Fruit fly (Drosophila melanogaster) whole organism, pupa: ENCODE data around the gene Gal.

ENCODE experiments used
- CG12605 ChIP-seq: fragments of 200-800 bp; sonication (Bioruptor generic); IDR thresholded peaks from 2 replicates; pipeline ENCODE4 v1.3.6; 2022; ENCODE audit warnings: missing biosample characterization, missing genetic modification characterization
- CG17806 ChIP-seq: fragments of 200-800 bp; sonication (Bioruptor generic); optimal IDR thresholded peaks from 2 replicates; lab custom pipeline; 2018; ENCODE audit warnings: missing biosample characterization, mild to moderate bottlenecking, missing genetic modification characterization, moderate library complexity
- CG8301 ChIP-seq: fragments of 200-800 bp; sonication (Bioruptor generic); optimal IDR thresholded peaks from 2 replicates; lab custom pipeline; 2018; ENCODE audit warnings: missing biosample characterization, mild to moderate bottlenecking, missing genetic modification characterization
- EcR ChIP-seq: fragments of 200-800 bp; sonication (Bioruptor generic); optimal IDR thresholded peaks from 3 replicates; lab custom pipeline; 2019; ENCODE audit warnings: missing biosample characterization, missing genetic modification characterization, mild to moderate bottlenecking, moderate library complexity, missing genetic modification reagents
- Ets98B ChIP-seq: fragments of 200-800 bp; sonication (Bioruptor generic); IDR thresholded peaks from 2 replicates; pipeline ENCODE4 v1.3.6; 2022; ENCODE audit warnings: missing biosample characterization, missing genetic modification characterization
- Pif1A ChIP-seq: fragments of 200-800 bp; sonication (Bioruptor generic); optimal IDR thresholded peaks from 3 replicates; lab custom pipeline; 2016; ENCODE audit warnings: missing biosample characterization, missing genetic modification characterization
- rn ChIP-seq: fragments of 200-800 bp; sonication (Bioruptor generic); IDR thresholded peaks from 2 replicates; pipeline ENCODE4 v1.3.6; 2022; ENCODE audit warnings: missing biosample characterization, missing genetic modification characterization

- no peak for TF ChIP-seq CG17806
- peak; percentile 16; the same call in 1 of the 2 replicates for TF ChIP-seq Ets98B (GFP tag; lab: Robert Waterston, UW)
- no peak for TF ChIP-seq CG12605 (GFP tag; lab: Robert Waterston, UW)
- peak; percentile 27 for TF ChIP-seq EcR
- no peak for TF ChIP-seq rn
- TF ChIP-seq CG8301, result no peak
- TF ChIP-seq Pif1A (GFP tag; lab: Kevin White, UChicago), result no peak
These were observed 31.5 kb downstream of the Gal start for dm6 chr2L:5975025-5975539.
